Fruit fly (Drosophila melanogaster) whole organism, embryonic: ENCODE measurements around the gene CG3368.

Experiments used
- Aef1 ChIP-seq: fragments of 200-800 bp; sonication (Bioruptor generic); IDR thresholded peaks from 3 replicates; pipeline ENCODE4 v1.3.6; 2022; ENCODE audit warnings: missing biosample characterization, missing genetic modification characterization
- CG11093 ChIP-seq: fragments of 200-800 bp; sonication (Bioruptor generic); IDR thresholded peaks from 3 replicates; pipeline ENCODE4 v1.3.6; 2022; ENCODE audit warnings: missing biosample characterization, missing genetic modification characterization
- CG11560 ChIP-seq: fragments of 200-800 bp; sonication (Bioruptor generic); IDR thresholded peaks from 3 replicates; pipeline ENCODE4 v1.3.6; 2022; ENCODE audit warnings: missing biosample characterization, missing genetic modification characterization
- CG12071 ChIP-seq: fragments of 200-800 bp; sonication (Bioruptor generic); optimal IDR thresholded peaks from 3 replicates; lab custom pipeline; 2018; ENCODE audit warnings: missing biosample characterization, mild to moderate bottlenecking, missing genetic modification characterization
- CG12104 ChIP-seq: fragments of 200-800 bp; sonication (Bioruptor generic); optimal IDR thresholded peaks from 3 replicates; lab custom pipeline; 2016; ENCODE audit warnings: missing biosample characterization, missing genetic modification characterization
- CG1233 ChIP-seq: fragments of 200-800 bp; sonication (Bioruptor generic); optimal IDR thresholded peaks from 4 replicates; lab custom pipeline; 2018; ENCODE audit warnings: missing biosample characterization, mild to moderate bottlenecking, missing genetic modification characterization
- CG14050 ChIP-seq: fragments of 200-800 bp; sonication (Bioruptor generic); IDR thresholded peaks from 3 replicates; pipeline ENCODE4 v1.3.6; 2022; ENCODE audit warnings: missing biosample characterization, missing genetic modification characterization
- CG14667 ChIP-seq: fragments of 200-800 bp; sonication (Bioruptor generic); IDR thresholded peaks from 2 replicates; pipeline ENCODE4 v1.3.6; 2022; ENCODE audit warnings: missing biosample characterization, missing genetic modification characterization
- CG14710 ChIP-seq: fragments of 200-800 bp; sonication (Bioruptor generic); optimal IDR thresholded peaks from 3 replicates; lab custom pipeline; 2019; ENCODE audit warnings: missing biosample characterization, mild to moderate bottlenecking, missing genetic modification characterization, moderate library complexity
- CG14965 ChIP-seq: fragments of 200-800 bp; sonication (Bioruptor generic); optimal IDR thresholded peaks from 2 replicates; lab custom pipeline; 2016; ENCODE audit warnings: missing biosample characterization, missing genetic modification characterization, borderline replicate concordance
- CG15514 ChIP-seq: fragments of 200-800 bp; sonication (Bioruptor generic); optimal IDR thresholded peaks from 3 replicates; lab custom pipeline; 2017; ENCODE audit warnings: missing biosample characterization, missing genetic modification characterization, mild to moderate bottlenecking, moderate library complexity, missing genetic modification reagents
- CG15601 ChIP-seq: fragments of 200-800 bp; sonication (Bioruptor generic); optimal IDR thresholded peaks from 3 replicates; lab custom pipeline; 2019; ENCODE audit warnings: missing biosample characterization, mild to moderate bottlenecking, missing genetic modification characterization, moderate library complexity
- CG1602 ChIP-seq: fragments of 200-800 bp; sonication (Bioruptor generic); optimal IDR thresholded peaks from 3 replicates; lab custom pipeline; 2016; ENCODE audit warnings: missing biosample characterization, missing genetic modification characterization
- CG1603 ChIP-seq: fragments of 200-800 bp; sonication (Bioruptor generic); optimal IDR thresholded peaks from 2 replicates; lab custom pipeline; 2019; ENCODE audit warnings: missing biosample characterization, mild to moderate bottlenecking, missing genetic modification characterization, moderate library complexity
- CG17361 ChIP-seq: fragments of 200-800 bp; sonication (Bioruptor generic); IDR thresholded peaks from 3 replicates; pipeline ENCODE4 v1.3.6; 2022; ENCODE audit warnings: missing biosample characterization, missing genetic modification characterization
- CG17612 ChIP-seq: fragments of 200-800 bp; sonication (Bioruptor generic); IDR thresholded peaks from 2 replicates; pipeline ENCODE4 v1.3.6; 2022; ENCODE audit warnings: missing biosample characterization, missing genetic modification characterization
- CG32772 ChIP-seq: fragments of 200-800 bp; sonication (Bioruptor generic); IDR thresholded peaks from 2 replicates; pipeline ENCODE4 v1.3.6; 2022; ENCODE audit warnings: missing biosample characterization, missing genetic modification characterization
- CG3995 ChIP-seq: fragments of 200-800 bp; sonication (Bioruptor generic); optimal IDR thresholded peaks from 3 replicates; lab custom pipeline; 2016; ENCODE audit warnings: missing biosample characterization, missing genetic modification characterization
- CG4424 ChIP-seq: fragments of 200-800 bp; sonication (Bioruptor generic); optimal IDR thresholded peaks from 3 replicates; lab custom pipeline; 2016; ENCODE audit warnings: missing biosample characterization, missing genetic modification characterization
- CG5953 ChIP-seq: fragments of 200-800 bp; sonication (Bioruptor generic); IDR thresholded peaks from 2 replicates; pipeline ENCODE4 v1.3.6; 2022; ENCODE audit warnings: missing biosample characterization, missing genetic modification characterization
- CG7786 ChIP-seq: fragments of 200-800 bp; sonication (Bioruptor generic); optimal IDR thresholded peaks from 2 replicates; lab custom pipeline; 2016; ENCODE audit warnings: missing biosample characterization, missing genetic modification characterization
- CG9727 ChIP-seq: fragments of 200-800 bp; sonication (Bioruptor generic); optimal IDR thresholded peaks from 3 replicates; lab custom pipeline; 2017; ENCODE audit warnings: missing biosample characterization, mild to moderate bottlenecking, missing genetic modification characterization
- CHES-1-like ChIP-seq: fragments of 200-800 bp; sonication (Bioruptor generic); optimal IDR thresholded peaks from 2 replicates; lab custom pipeline; 2016; ENCODE audit warnings: missing biosample characterization, missing genetic modification characterization
- Chrac-16 ChIP-seq: fragments of 200-800 bp; sonication (Bioruptor generic); optimal IDR thresholded peaks from 3 replicates; lab custom pipeline; 2016; ENCODE audit warnings: missing biosample characterization, missing genetic modification characterization
- CoRest ChIP-seq: fragments of 200-800 bp; sonication (Bioruptor generic); optimal IDR thresholded peaks from 3 replicates; lab custom pipeline; 2018; ENCODE audit warnings: missing biosample characterization, mild to moderate bottlenecking, missing genetic modification characterization, moderate library complexity
- D19B ChIP-seq: fragments of 200-800 bp; sonication (Bioruptor generic); optimal IDR thresholded peaks from 2 replicates; lab custom pipeline; 2017; ENCODE audit warnings: missing biosample characterization, mild to moderate bottlenecking, missing genetic modification characterization
- Dbx ChIP-seq: fragments of 200-800 bp; sonication (Bioruptor generic); IDR thresholded peaks from 3 replicates; pipeline ENCODE4 v1.3.6; 2022; ENCODE audit warnings: missing biosample characterization, missing genetic modification characterization
- Dref ChIP-seq: fragments of 200-800 bp; sonication (Bioruptor generic); IDR thresholded peaks from 2 replicates; pipeline ENCODE4 v1.3.6; 2022; ENCODE audit warnings: missing biosample characterization, missing genetic modification characterization
- Hr51 ChIP-seq, 2 experiments: fragments of 200-800 bp; sonication (Bioruptor generic); optimal IDR thresholded peaks; 2 replicates in 1 of 2; 3 replicates in 1 of 2; lab custom pipeline; 2016 to 2018; ENCODE audit warnings: missing biosample characterization in 2 of 2, missing genetic modification characterization in 2 of 2, mild to moderate bottlenecking in 1 of 2, moderate library complexity in 1 of 2
- Hsf ChIP-seq: fragments of 200-800 bp; sonication (Bioruptor generic); optimal IDR thresholded peaks from 3 replicates; lab custom pipeline; 2016; ENCODE audit warnings: missing biosample characterization, missing genetic modification characterization
- Sin3A ChIP-seq: fragments of >200 bp; optimal IDR thresholded peaks from 2 replicates; lab custom pipeline; 2018
- ac ChIP-seq: fragments of 200-800 bp; sonication (Bioruptor generic); optimal IDR thresholded peaks from 3 replicates; lab custom pipeline; 2017; ENCODE audit warnings: missing biosample characterization, mild to moderate bottlenecking, missing genetic modification characterization
- bbx ChIP-seq: fragments of 200-800 bp; sonication (Bioruptor generic); IDR thresholded peaks from 2 replicates; pipeline ENCODE4 v1.3.6; 2022; ENCODE audit warnings: missing biosample characterization, missing genetic modification characterization; ENCODE audit not compliant: partially characterized antibody
- dm ChIP-seq: fragments of 200-800 bp; sonication (Bioruptor generic); optimal IDR thresholded peaks from 3 replicates; lab custom pipeline; 2016; ENCODE audit warnings: missing biosample characterization, missing genetic modification characterization
- dpn ChIP-seq, 2 experiments: fragments of 200-800 bp; sonication (Bioruptor generic); optimal IDR thresholded peaks; 3 replicates each; lab custom pipeline; 2016; ENCODE audit warnings: missing biosample characterization in 2 of 2, missing genetic modification characterization in 2 of 2
- ftz-f1 ChIP-seq: fragments of 200-800 bp; sonication (Bioruptor generic); optimal IDR thresholded peaks from 2 replicates; lab custom pipeline; 2016; ENCODE audit warnings: missing biosample characterization, missing genetic modification characterization
- ham ChIP-seq: fragments of 200-800 bp; sonication (Bioruptor generic); IDR thresholded peaks from 2 replicates; pipeline ENCODE4 v1.3.6; 2022; ENCODE audit warnings: missing biosample characterization, missing genetic modification characterization
- peb ChIP-seq: fragments of 200-800 bp; sonication (Bioruptor generic); IDR thresholded peaks from 2 replicates; pipeline ENCODE4 v1.3.6; 2022; ENCODE audit warnings: missing biosample characterization, missing genetic modification characterization
- pfk ChIP-seq: fragments of 200-800 bp; sonication (Bioruptor generic); optimal IDR thresholded peaks from 2 replicates; lab custom pipeline; 2018; ENCODE audit warnings: missing biosample characterization, mild to moderate bottlenecking, missing genetic modification characterization, moderate library complexity
- pho ChIP-seq: fragments of 200-800 bp; sonication (Bioruptor generic); optimal IDR thresholded peaks from 2 replicates; lab custom pipeline; 2016; ENCODE audit warnings: missing biosample characterization, missing genetic modification characterization
- prd ChIP-seq, 3 experiments: fragments of >200 bp in 2 of 3; fragments of 200-800 bp in 1 of 3; sonication (Bioruptor generic) in 1 of 3; optimal IDR thresholded peaks in 2 of 3; IDR thresholded peaks in 1 of 3; 2 replicates in 2 of 3; 3 replicates in 1 of 3; pipeline versions ENCODE4 v1.3.6 to Lab custom; 2017 to 2022; ENCODE audit warnings: missing biosample characterization in 1 of 3, missing genetic modification characterization in 1 of 3
- so ChIP-seq: fragments of 200-800 bp; sonication (Bioruptor generic); IDR thresholded peaks from 3 replicates; pipeline ENCODE4 v1.3.6; 2022; ENCODE audit warnings: missing biosample characterization, missing genetic modification characterization
- sug ChIP-seq: fragments of 200-800 bp; optimal IDR thresholded peaks from 2 replicates; lab custom pipeline; 2019; ENCODE audit warnings: missing biosample characterization, mild to moderate bottlenecking, missing genetic modification characterization, moderate library complexity
- tin ChIP-seq: fragments of 200-800 bp; sonication (Bioruptor generic); optimal IDR thresholded peaks from 3 replicates; lab custom pipeline; 2016; ENCODE audit warnings: missing biosample characterization, missing genetic modification characterization
- trh ChIP-seq: fragments of 200-800 bp; sonication (Bioruptor generic); optimal IDR thresholded peaks from 2 replicates; lab custom pipeline; 2016; ENCODE audit warnings: missing biosample characterization, missing genetic modification characterization
- tup ChIP-seq: fragments of 200-800 bp; sonication (Bioruptor generic); optimal IDR thresholded peaks from 2 replicates; lab custom pipeline; 2016; ENCODE audit warnings: missing biosample characterization, mild to moderate bottlenecking, missing genetic modification characterization, moderate library complexity
- vvl ChIP-seq: fragments of 200-800 bp; sonication (Bioruptor generic); IDR thresholded peaks from 2 replicates; pipeline ENCODE4 v1.3.6; 2022; ENCODE audit warnings: missing biosample characterization, missing genetic modification characterization
- zen2 ChIP-seq: fragments of 200-800 bp; sonication (Bioruptor generic); IDR thresholded peaks from 3 replicates; pipeline ENCODE4 v1.3.6; 2022; ENCODE audit warnings: missing biosample characterization, missing genetic modification characterization; ENCODE audit not compliant: partially characterized antibody
- zf30C ChIP-seq: fragments of 200-800 bp; sonication (Bioruptor generic); optimal IDR thresholded peaks from 3 replicates; lab custom pipeline; 2018; ENCODE audit warnings: missing biosample characterization, mild to moderate bottlenecking, missing genetic modification characterization

Gene CG3368

DNA sequence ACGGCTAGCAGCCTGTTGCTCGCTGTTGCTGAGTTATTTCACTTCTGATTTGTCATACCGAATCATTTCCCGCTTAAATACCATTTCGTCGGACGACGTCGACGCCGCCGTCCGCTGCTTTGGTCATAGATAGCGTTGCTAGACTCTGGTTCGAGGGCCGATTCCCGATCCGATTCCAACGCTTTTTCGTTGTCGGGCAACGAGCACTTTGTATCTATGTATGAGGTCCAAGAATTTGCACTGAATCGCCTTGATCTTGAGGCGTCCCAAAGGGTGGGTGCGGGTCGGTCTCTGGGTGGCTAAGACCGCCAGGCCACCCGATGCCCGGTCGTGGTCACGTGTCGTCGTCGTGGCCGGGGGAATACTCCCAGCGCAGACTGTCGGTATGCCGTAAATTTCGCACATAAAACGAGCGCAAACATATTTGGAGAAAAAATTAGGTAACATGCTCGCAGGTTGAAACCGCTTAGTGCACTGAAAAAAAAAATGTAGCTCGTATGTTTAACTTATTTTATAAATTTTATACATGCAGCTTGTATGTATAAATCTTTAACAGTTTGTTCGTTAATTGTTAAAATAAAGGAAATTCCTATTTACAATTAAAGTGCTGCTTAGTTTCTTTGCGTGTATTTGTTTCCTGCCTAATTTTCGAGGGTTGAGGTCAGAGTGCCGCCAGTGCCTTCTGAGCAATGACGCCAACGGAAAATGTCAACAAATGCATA, 8.7 kb downstream of the CG3368 start, which contains the start of gene CG3348 (continued):
- 0 out of 2 replicates have a peak, but pooled peaks have one; percentile 8 for TF ChIP-seq Dref (GFP tag; lab: Robert Waterston, UW)
- peak; percentile 20 for TF ChIP-seq CG15601 (tag; lab: Kevin White, UChicago)
- peak; percentile 60 for TF ChIP-seq CG15514 (GFP tag; lab: Kevin White, UChicago)
- peak; percentile 31 for TF ChIP-seq CG1602
- peak; percentile 40 to 52 for TF ChIP-seq dpn (GFP tag; optimal IDR thresholded peaks at IDR 0.05; lab: Kevin White, UChicago)
- peak; percentile 61 for TF ChIP-seq CG17361 (GFP tag; lab: Robert Waterston, UW)
- peak; percentile 63 for TF ChIP-seq CHES-1-like (GFP tag; lab: Kevin White, UChicago)
- TF ChIP-seq CG11560 (tag; lab: Robert Waterston, UW), result peak; percentile 53; the same call in 1 of the 3 replicates
- peak; percentile 71 for TF ChIP-seq Hsf (GFP tag; lab: Kevin White, UChicago)
- no peak for TF ChIP-seq zen2 (GFP tag; lab: Robert Waterston, UW)
- peak; percentile 23 for TF ChIP-seq dm
- TF ChIP-seq tin (GFP tag; lab: Kevin White, UChicago), result peak; percentile 61
- TF ChIP-seq pho (GFP tag; lab: Kevin White, UChicago), result peak; percentile 76
- peak; percentile 79 for TF ChIP-seq vvl (GFP tag; lab: Robert Waterston, UW)
- TF ChIP-seq trh, result no peak
- TF ChIP-seq ham (GFP tag; lab: Robert Waterston, UW), result peak; percentile 40; the same call in 1 of the 2 replicates
- peak; percentile 56 for TF ChIP-seq Chrac-16 (GFP tag; lab: Kevin White, UChicago)
- TF ChIP-seq CG5953 (GFP tag; lab: Robert Waterston, UW), result no peak
- peak; percentile 73 for TF ChIP-seq CoRest (tag; lab: Kevin White, UChicago)
- TF ChIP-seq sug, result peak; percentile 11
- peak; percentile 89 for TF ChIP-seq Dbx
- peak; percentile 20 for TF ChIP-seq tup (GFP tag; lab: Kevin White, UChicago)
- TF ChIP-seq CG12104, result peak; percentile 77
- peak; percentile 39 for TF ChIP-seq zf30C (GFP tag; lab: Kevin White, UChicago)
- no peak for TF ChIP-seq CG32772
- no peak for TF ChIP-seq Sin3A (lab: Kevin White, UChicago)
- TF ChIP-seq CG1233 (GFP tag; lab: Kevin White, UChicago), result peak; percentile 77
- TF ChIP-seq CG3995 (GFP tag; lab: Kevin White, UChicago), result peak; percentile 59
- TF ChIP-seq bbx, result no peak
- TF ChIP-seq CG9727, result peak; percentile 84
- TF ChIP-seq Aef1 (GFP tag; lab: Robert Waterston, UW), result peak; percentile 75
- TF ChIP-seq prd (optimal IDR thresholded peaks at IDR 0.05; lab: Kevin White, UChicago), result no peak
- peak; percentile 81 for TF ChIP-seq prd (GFP tag; IDR thresholded peaks at IDR 0.05; lab: Robert Waterston, UW)
- no peak for TF ChIP-seq ac (GFP tag; lab: Kevin White, UChicago)
- TF ChIP-seq pfk (GFP tag; lab: Kevin White, UChicago), result no peak
- TF ChIP-seq CG14710 (tag; lab: Kevin White, UChicago), result peak; percentile 44
- TF ChIP-seq peb (GFP tag; lab: Robert Waterston, UW), result no peak
- TF ChIP-seq CG7786, result peak; percentile 61
- TF ChIP-seq so (GFP tag; lab: Robert Waterston, UW), result 0 out of 3 replicates have a peak, but pooled peaks have one; percentile 43
- peak; percentile 83 for TF ChIP-seq D19B (GFP tag; lab: Kevin White, UChicago)
- TF ChIP-seq CG14050 (GFP tag; lab: Robert Waterston, UW), result 0 out of 3 replicates have a peak, but pooled peaks have one; percentile 14
- TF ChIP-seq Hr51 (GFP tag; optimal IDR thresholded peaks at IDR 0.05; lab: Kevin White, UChicago), result peak; percentile 19 to 67
- peak; percentile 13 for TF ChIP-seq ftz-f1 (GFP tag; lab: Kevin White, UChicago)
- peak; percentile 52 for TF ChIP-seq CG4424
- TF ChIP-seq CG11093 (GFP tag; lab: Robert Waterston, UW), result no peak
- peak; percentile 62 for TF ChIP-seq CG12071 (GFP tag; lab: Kevin White, UChicago)
- peak; percentile 63; the same call in 1 of the 2 replicates for TF ChIP-seq CG17612 (GFP tag; lab: Robert Waterston, UW)
- 0 out of 2 replicates have a peak, but pooled peaks have one; percentile 15 for TF ChIP-seq CG14667 (GFP tag; lab: Robert Waterston, UW)
- peak; percentile 16 for TF ChIP-seq CG14965
- peak; percentile 47 for TF ChIP-seq CG1603 (tag; lab: Kevin White, UChicago)
